Fruit fly (Drosophila melanogaster) S2 (cell line): ENCODE data around the gene Prosalpha6.

Experiments used
- CG8478 ChIP-seq: fragments of >200 bp; optimal IDR thresholded peaks from 2 replicates; lab custom pipeline; 2018
- CTCF ChIP-seq, 2 experiments: fragments of >200 bp; optimal IDR thresholded peaks; 2 replicates each; lab custom pipeline; 2018

The Prosalpha6 gene

dm6 chr2L:10249655-10250202, 28.6 kb downstream of the Prosalpha6 start:
- TF ChIP-seq CTCF (optimal IDR thresholded peaks at IDR 0.05; lab: Kevin White, UChicago) = no peak
- TF ChIP-seq CG8478 (lab: Kevin White, UChicago) = no peak

dm6 chr2L:10250441-10250847, 29.3 kb downstream of the Prosalpha6 start, which contains the start of the genes bsk and CG31717:
TSS of gene bsk (minus strand) at chr2L:10250501.
TSS of gene CG31717 (plus strand) at chr2L:10250737.
- TF ChIP-seq CTCF (optimal IDR thresholded peaks at IDR 0.05; lab: Kevin White, UChicago) = no peak
- TF ChIP-seq CG8478 (lab: Kevin White, UChicago) = no peak

- TF ChIP-seq CTCF (optimal IDR thresholded peaks at IDR 0.05; lab: Kevin White, UChicago) (no peak), CG8478 (lab: Kevin White, UChicago) (no peak)
These were observed 30.4 kb downstream of the Prosalpha6 start, which contains the start of gene Ror for dm6 chr2L:10251592-10251991. TSS of gene Ror (plus strand) at chr2L:10251843.

- TF ChIP-seq CG8478 (lab: Kevin White, UChicago) (no peak), CTCF (optimal IDR thresholded peaks at IDR 0.05; lab: Kevin White, UChicago) (no peak)
These were observed 34.6 kb downstream of the Prosalpha6 start, which contains the start of gene CG5676 for dm6 chr2L:10255725-10256158. TSS of gene CG5676 (minus strand) at chr2L:10255891.

- TF ChIP-seq CTCF (optimal IDR thresholded peaks at IDR 0.05; lab: Kevin White, UChicago) (no peak), CG8478 (lab: Kevin White, UChicago) (no peak)
These were observed 39.0 kb downstream of the Prosalpha6 start for dm6 chr2L:10259960-10260749.

- TF ChIP-seq CTCF (optimal IDR thresholded peaks at IDR 0.05; lab: Kevin White, UChicago) = peak in 1 of 2 experiments; percentile 3
- TF ChIP-seq CG8478 (lab: Kevin White, UChicago) = no peak
These were observed 39.8 kb downstream of the Prosalpha6 start, which contains the start of gene Pten for dm6 chr2L:10260750-10261493. TSS of gene Pten (minus strand) at chr2L:10261049.

dm6 chr2L:10261774-10262173, 40.6 kb downstream of the Prosalpha6 start:
- no peak for TF ChIP-seq CTCF (optimal IDR thresholded peaks at IDR 0.05; lab: Kevin White, UChicago)
- no peak for TF ChIP-seq CG8478 (lab: Kevin White, UChicago)

dm6 chr2L:10263343-10263744, 42.2 kb downstream of the Prosalpha6 start, which contains the start of gene Rsf1:
TSS of gene Rsf1 (minus strand) at chr2L:10263554.
- no peak for TF ChIP-seq CG8478 (lab: Kevin White, UChicago)
- peak in 1 of 2 experiments; percentile 13 for TF ChIP-seq CTCF (optimal IDR thresholded peaks at IDR 0.05; lab: Kevin White, UChicago)

- TF ChIP-seq CG8478 (lab: Kevin White, UChicago) (no peak), CTCF (optimal IDR thresholded peaks at IDR 0.05; lab: Kevin White, UChicago) (no peak)
These were observed 42.9 kb downstream of the Prosalpha6 start, which contains the start of gene REPTOR-BP for dm6 chr2L:10263830-10264634. TSS of gene REPTOR-BP (plus strand) at chr2L:10264125.

dm6 chr2L:10265129-10265528, 44.0 kb downstream of the Prosalpha6 start, which contains the start of gene Mob3:
TSS of gene Mob3 (plus strand) at chr2L:10265336.
- TF ChIP-seq CG8478 (lab: Kevin White, UChicago) (no peak), CTCF (optimal IDR thresholded peaks at IDR 0.05; lab: Kevin White, UChicago) (no peak)

- TF ChIP-seq CTCF (optimal IDR thresholded peaks at IDR 0.05; lab: Kevin White, UChicago) = no peak
- TF ChIP-seq CG8478 (lab: Kevin White, UChicago) = no peak
These were observed 45.4 kb downstream of the Prosalpha6 start, which contains the start of gene CG4953 for dm6 chr2L:10266511-10266910. TSS of gene CG4953 (plus strand) at chr2L:10266703.

dm6 chr2L:10268688-10269087, 47.5 kb downstream of the Prosalpha6 start, which contains the start of gene CG4957:
TSS of gene CG4957 (plus strand) at chr2L:10268872.
- TF ChIP-seq CG8478 (lab: Kevin White, UChicago) (no peak), CTCF (optimal IDR thresholded peaks at IDR 0.05; lab: Kevin White, UChicago) (no peak)

- no peak for TF ChIP-seq CTCF (optimal IDR thresholded peaks at IDR 0.05; lab: Kevin White, UChicago)
- TF ChIP-seq CG8478 (lab: Kevin White, UChicago) = no peak
These were observed 48.7 kb downstream of the Prosalpha6 start, which contains the start of gene Mulk for dm6 chr2L:10269854-10270253. TSS of gene Mulk (plus strand) at chr2L:10270051.
